Worm (Caenorhabditis elegans): Measurements from ENCODE around the gene K02E2.11.
A peak's percentile ranks its signal among the peaks of the same experiment; 100 is the strongest.

The K02E2.11 gene

DNA sequence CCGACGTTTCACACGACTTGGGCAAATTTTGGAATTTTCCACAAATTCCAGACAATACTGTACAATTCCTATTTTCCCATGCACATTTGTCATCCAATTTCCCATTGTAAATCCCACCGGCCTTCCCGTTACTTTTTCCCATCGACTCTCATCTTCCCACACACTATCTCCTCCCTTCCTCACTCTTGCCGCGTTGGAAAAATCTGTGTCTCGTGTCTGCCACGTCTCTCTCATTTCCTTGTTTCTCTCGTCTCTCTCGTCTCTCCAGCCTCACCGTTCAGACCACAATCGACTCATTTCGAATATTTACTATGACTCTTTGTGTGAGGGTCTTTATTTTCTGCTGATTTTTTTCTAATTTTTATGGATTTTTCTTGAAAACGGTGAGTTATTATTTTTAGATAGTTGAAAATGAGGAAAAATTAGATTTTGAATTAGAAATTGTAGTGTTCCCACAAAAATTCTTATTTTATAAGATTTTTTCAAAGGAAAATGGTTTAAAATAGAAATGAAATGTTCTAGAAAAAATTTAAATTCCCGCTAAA lies at the start of gene K02E2.11:
Gene K02E2.11, plus strand, starts transcription at position 251 of the 545 bp plus-strand sequence.
- no peak for TF ChIP-seq egl-13 (tag; optimal IDR thresholded peaks at IDR 0.05)
- TF ChIP-seq ces-1 (GFP tag; optimal IDR thresholded peaks at IDR 0.05): no peak
- TF ChIP-seq hlh-4 (tag; optimal IDR thresholded peaks at IDR 0.05): no peak
- peak; percentile 62 for TF ChIP-seq nhr-71 (tag; optimal IDR thresholded peaks at IDR 0.05)
- no peak for TF ChIP-seq ceh-88 (GFP tag; IDR thresholded peaks at IDR 0.05)
- peak; percentile 14 for TF ChIP-seq unc-86 (tag; optimal IDR thresholded peaks at IDR 0.05)
- no peak for TF ChIP-seq isw-1 (GFP tag; IDR thresholded peaks at IDR 0.05)
- no peak for TF ChIP-seq nhr-90 (tag; optimal IDR thresholded peaks at IDR 0.05; ENCODE audit: poor library complexity)
- TF ChIP-seq lin-15B (tag; optimal IDR thresholded peaks at IDR 0.05): no peak
- TF ChIP-seq nhr-11 (tag; optimal IDR thresholded peaks at IDR 0.05): no peak
- TF ChIP-seq dsc-1 (tag; optimal IDR thresholded peaks at IDR 0.05): peak; percentile 28
- TF ChIP-seq nhr-85 (tag): no peak
- peak in 2 of 3 experiments; percentile 51 to 52 for TF ChIP-seq ceh-82 (tag; optimal IDR thresholded peaks at IDR 0.05)
- peak; percentile 57 for TF ChIP-seq skn-1 (tag; optimal IDR thresholded peaks at IDR 0.05)
- no peak for TF ChIP-seq zag-1 (tag; optimal IDR thresholded peaks at IDR 0.05)
- no peak for TF ChIP-seq ceh-63 (GFP tag; optimal IDR thresholded peaks at IDR 0.05)
- TF ChIP-seq nhr-76 (tag; optimal IDR thresholded peaks at IDR 0.05): no peak
- TF ChIP-seq mep-1 (tag; optimal IDR thresholded peaks at IDR 0.05): peak; percentile 41
- TF ChIP-seq hpl-2 (GFP tag; optimal IDR thresholded peaks at IDR 0.05): no peak
- no peak for TF ChIP-seq ceh-90 (tag; optimal IDR thresholded peaks at IDR 0.05)
- peak in 1 of 2 experiments; percentile 59 for TF ChIP-seq mdl-1 (tag; optimal IDR thresholded peaks at IDR 0.05)
- no peak for TF ChIP-seq elt-2 (tag; optimal IDR thresholded peaks at IDR 0.05)
- no peak for TF ChIP-seq nhr-12 (tag; optimal IDR thresholded peaks at IDR 0.05)
- TF ChIP-seq zip-4 (GFP tag; optimal IDR thresholded peaks at IDR 0.05): no peak
- no peak for TF ChIP-seq nhr-84 (tag; optimal IDR thresholded peaks at IDR 0.05)
- peak; percentile 23 to 44 for TF ChIP-seq lsy-2 (tag; optimal IDR thresholded peaks at IDR 0.05)
- no peak for TF ChIP-seq hlh-17 (GFP tag; optimal IDR thresholded peaks at IDR 0.05; ENCODE audit: borderline replicate concordance)
- TF ChIP-seq aha-1 (tag; optimal IDR thresholded peaks at IDR 0.05): no peak
- no peak for TF ChIP-seq lin-13 (GFP tag; optimal IDR thresholded peaks at IDR 0.05)
- peak; percentile 23 to 60 for TF ChIP-seq lin-35 (GFP tag; optimal IDR thresholded peaks at IDR 0.05)
- no peak for TF ChIP-seq lin-14 (GFP tag; optimal IDR thresholded peaks at IDR 0.05)
- TF ChIP-seq nhr-77 (tag; optimal IDR thresholded peaks at IDR 0.05): no peak
- TF ChIP-seq ets-5 (GFP tag; IDR thresholded peaks at IDR 0.05): no peak
- TF ChIP-seq jun-1 (tag; optimal IDR thresholded peaks at IDR 0.05): no peak
- peak; percentile 19 for TF ChIP-seq snpc-4 (tag; optimal IDR thresholded peaks at IDR 0.05)
- TF ChIP-seq Y116A8C.19 (tag; optimal IDR thresholded peaks at IDR 0.05; ENCODE audit: borderline replicate concordance): no peak
- peak; percentile 36 for TF ChIP-seq tbx-2 (tag; optimal IDR thresholded peaks at IDR 0.05)
- TF ChIP-seq ama-1 (optimal IDR thresholded peaks at IDR 0.05): no peak
- no peak for TF ChIP-seq C04F5.9 (tag; optimal IDR thresholded peaks at IDR 0.05)
- TF ChIP-seq F16B12.6 (tag; optimal IDR thresholded peaks at IDR 0.05): no peak
- TF ChIP-seq nhr-47 (tag; optimal IDR thresholded peaks at IDR 0.05): no peak
- TF ChIP-seq pqm-1 (tag; optimal IDR thresholded peaks at IDR 0.05): no peak
- TF ChIP-seq pag-3 (tag; optimal IDR thresholded peaks at IDR 0.05; ENCODE audit: borderline replicate concordance, insufficient read depth): no peak
- no peak for TF ChIP-seq efl-3 (GFP tag; optimal IDR thresholded peaks at IDR 0.05)
- TF ChIP-seq rnt-1 (tag; optimal IDR thresholded peaks at IDR 0.05): no peak
- TF ChIP-seq vab-15 (tag; optimal IDR thresholded peaks at IDR 0.05): no peak
- TF ChIP-seq unc-62 (GFP tag; optimal IDR thresholded peaks at IDR 0.05): no peak
- TF ChIP-seq sup-37 (GFP tag; optimal IDR thresholded peaks at IDR 0.05): no peak
- peak in 2 of 3 experiments; percentile 4 to 21 for TF ChIP-seq dpl-1 (GFP tag; optimal IDR thresholded peaks at IDR 0.05)
- TF ChIP-seq fkh-8 (tag; optimal IDR thresholded peaks at IDR 0.05): peak; percentile 9
- no peak for TF ChIP-seq unc-130 (tag; optimal IDR thresholded peaks at IDR 0.05)
- no peak for TF ChIP-seq egl-27 (tag; optimal IDR thresholded peaks at IDR 0.05)
- no peak for TF ChIP-seq grh-1 (GFP tag; IDR thresholded peaks at IDR 0.05)
